Worm (Caenorhabditis elegans) whole organism, late embryonic: ENCODE data around the gene F42E11.3.
A peak's percentile ranks its signal among the peaks of the same experiment; 100 is the strongest.

Experiments used
- C08G9.2 ChIP-seq: sonication (generic microtip); optimal IDR thresholded peaks from 2 replicates; lab custom pipeline; 2016; ENCODE audit warnings: mild to moderate bottlenecking, missing genetic modification characterization, moderate library complexity, missing compliant biosample characterization
- F13H6.1 ChIP-seq: sonication (generic microtip); optimal IDR thresholded peaks from 2 replicates; lab custom pipeline; 2016; ENCODE audit warnings: missing genetic modification characterization, missing compliant biosample characterization
- K02D7.2 ChIP-seq: sonication (generic microtip); optimal IDR thresholded peaks from 2 replicates; lab custom pipeline; 2017; ENCODE audit warnings: mild to moderate bottlenecking, missing genetic modification characterization, missing compliant biosample characterization
- T23F11.4 ChIP-seq: fragments of 200-800 bp; sonication (Bioruptor generic); optimal IDR thresholded peaks from 2 replicates; lab custom pipeline; 2018; ENCODE audit warnings: mild to moderate bottlenecking, missing genetic modification characterization, missing compliant biosample characterization
- ama-1 ChIP-seq: fragments of 150-350 bp; optimal IDR thresholded peaks from 2 replicates; lab custom pipeline; 2014
- ceh-14 ChIP-seq: sonication (generic microtip); optimal IDR thresholded peaks from 2 replicates; lab custom pipeline; 2016; ENCODE audit warnings: missing genotype, missing genetic modification characterization, missing compliant biosample characterization
- ceh-22 ChIP-seq: sonication (generic microtip); optimal IDR thresholded peaks from 2 replicates; lab custom pipeline; 2017; ENCODE audit warnings: missing biosample characterization, missing genetic modification characterization
- ceh-24 ChIP-seq: sonication (generic microtip); optimal IDR thresholded peaks from 2 replicates; lab custom pipeline; 2016; ENCODE audit warnings: mild to moderate bottlenecking, missing genetic modification characterization, missing compliant biosample characterization
- ceh-30 ChIP-seq: fragments of 150-350 bp; optimal IDR thresholded peaks from 2 replicates; lab custom pipeline; 2014; ENCODE audit warnings: missing biosample characterization, missing genetic modification characterization
- ceh-31 ChIP-seq: sonication (generic microtip); optimal IDR thresholded peaks from 2 replicates; lab custom pipeline; 2016; ENCODE audit warnings: missing genetic modification characterization, missing compliant biosample characterization
- ceh-45 ChIP-seq: fragments of 200-800 bp; sonication (Bioruptor generic); IDR thresholded peaks from 2 replicates; pipeline ENCODE4 v1.3.6; 2022; ENCODE audit warnings: missing genetic modification reagents, missing genetic modification characterization, missing compliant biosample characterization
- ceh-9 ChIP-seq: sonication (generic microtip); optimal IDR thresholded peaks from 2 replicates; lab custom pipeline; 2016; ENCODE audit warnings: mild to moderate bottlenecking, missing genetic modification characterization, inconsistent platforms, missing compliant biosample characterization
- che-1 ChIP-seq: sonication (generic microtip); optimal IDR thresholded peaks from 2 replicates; lab custom pipeline; 2016; ENCODE audit warnings: mild to moderate bottlenecking, missing genetic modification characterization, missing compliant biosample characterization
- dve-1 ChIP-seq: sonication (generic microtip); optimal IDR thresholded peaks from 2 replicates; lab custom pipeline; 2017; ENCODE audit warnings: antibody characterized with exemption, mild to moderate bottlenecking, missing genetic modification characterization, missing compliant biosample characterization
- elt-2 ChIP-seq: sonication (generic microtip); optimal IDR thresholded peaks from 2 replicates; lab custom pipeline; 2016; ENCODE audit warnings: missing genetic modification reagents, missing genetic modification characterization, missing compliant biosample characterization
- ets-4 ChIP-seq: sonication (generic microtip); optimal IDR thresholded peaks from 2 replicates; lab custom pipeline; 2016; ENCODE audit warnings: missing genetic modification characterization, missing compliant biosample characterization
- eyg-1 ChIP-seq: sonication (generic microtip); optimal IDR thresholded peaks from 2 replicates; lab custom pipeline; 2016; ENCODE audit warnings: missing genotype, missing genetic modification characterization, missing compliant biosample characterization
- fkh-10 ChIP-seq: fragments of 150-350 bp; optimal IDR thresholded peaks from 2 replicates; lab custom pipeline; 2014; ENCODE audit warnings: missing biosample characterization, missing genetic modification reagents, missing genetic modification characterization
- fkh-6 ChIP-seq: sonication (generic microtip); optimal IDR thresholded peaks from 2 replicates; lab custom pipeline; 2016; ENCODE audit warnings: missing genetic modification characterization, missing compliant biosample characterization
- gmeb-2 ChIP-seq: sonication (generic microtip); optimal IDR thresholded peaks from 2 replicates; lab custom pipeline; 2016; ENCODE audit warnings: missing genetic modification characterization, inconsistent platforms, missing compliant biosample characterization
- hlh-13 ChIP-seq: fragments of 200-800 bp; sonication (Bioruptor generic); optimal IDR thresholded peaks from 2 replicates; lab custom pipeline; 2018; ENCODE audit warnings: mild to moderate bottlenecking, missing genetic modification characterization, missing compliant biosample characterization
- hlh-15 ChIP-seq: sonication (generic microtip); optimal IDR thresholded peaks from 2 replicates; lab custom pipeline; 2016; ENCODE audit warnings: missing genetic modification characterization, missing compliant biosample characterization
- hlh-6 ChIP-seq: sonication (generic microtip); optimal IDR thresholded peaks from 2 replicates; lab custom pipeline; 2016; ENCODE audit warnings: missing genotype, missing genetic modification characterization, missing compliant biosample characterization
- lim-6 ChIP-seq: sonication (generic microtip); optimal IDR thresholded peaks from 2 replicates; lab custom pipeline; 2016; ENCODE audit warnings: missing genetic modification characterization, missing compliant biosample characterization
- nhr-11 ChIP-seq: fragments of 150-350 bp; optimal IDR thresholded peaks from 2 replicates; lab custom pipeline; 2014; ENCODE audit warnings: missing biosample characterization, missing genetic modification characterization
- nhr-232 ChIP-seq: sonication (generic microtip); optimal IDR thresholded peaks from 2 replicates; lab custom pipeline; 2016; ENCODE audit warnings: missing genetic modification characterization, missing compliant biosample characterization
- npax-4 ChIP-seq: sonication (generic microtip); optimal IDR thresholded peaks from 2 replicates; lab custom pipeline; 2016; ENCODE audit warnings: missing genetic modification characterization, missing compliant biosample characterization
- odd-2 ChIP-seq: sonication (generic microtip); optimal IDR thresholded peaks from 2 replicates; lab custom pipeline; 2017; ENCODE audit warnings: antibody characterized with exemption, mild to moderate bottlenecking, missing genetic modification characterization, missing compliant biosample characterization
- pat-9 ChIP-seq: fragments of 200-800 bp; sonication (Bioruptor generic); optimal IDR thresholded peaks from 2 replicates; lab custom pipeline; 2018; ENCODE audit warnings: mild to moderate bottlenecking, missing genetic modification characterization, moderate library complexity, missing compliant biosample characterization
- pax-1 ChIP-seq: fragments of 150-350 bp; optimal IDR thresholded peaks from 2 replicates; lab custom pipeline; 2014; ENCODE audit warnings: missing biosample characterization, missing genetic modification characterization
- pros-1 ChIP-seq: fragments of 150-350 bp; optimal IDR thresholded peaks from 2 replicates; lab custom pipeline; 2014; ENCODE audit warnings: missing biosample characterization, missing genetic modification reagents, missing genetic modification characterization
- ref-2 ChIP-seq: sonication (generic microtip); optimal IDR thresholded peaks from 2 replicates; lab custom pipeline; 2016; ENCODE audit warnings: missing genetic modification characterization, missing compliant biosample characterization
- sdc-2 ChIP-seq: sonication (generic microtip); optimal IDR thresholded peaks from 2 replicates; lab custom pipeline; 2016; ENCODE audit warnings: missing genotype, missing genetic modification characterization, missing compliant biosample characterization
- sox-2 ChIP-seq: fragments of 200-800 bp; sonication (Bioruptor generic); IDR thresholded peaks from 2 replicates; pipeline ENCODE4 v1.3.6; 2022; ENCODE audit warnings: missing genetic modification reagents, missing genetic modification characterization, missing compliant biosample characterization
- sox-4 ChIP-seq: sonication (generic microtip); optimal IDR thresholded peaks from 2 replicates; lab custom pipeline; 2017; ENCODE audit warnings: mild to moderate bottlenecking, missing genetic modification characterization, inconsistent platforms, missing compliant biosample characterization
- syd-9 ChIP-seq: sonication (generic microtip); optimal IDR thresholded peaks from 2 replicates; lab custom pipeline; 2016; ENCODE audit warnings: mild to moderate bottlenecking, missing genetic modification characterization, moderate library complexity, missing compliant biosample characterization
- unc-42 ChIP-seq: sonication (generic microtip); optimal IDR thresholded peaks from 2 replicates; lab custom pipeline; 2016; ENCODE audit warnings: missing genotype, missing genetic modification characterization, missing compliant biosample characterization
- zip-5 ChIP-seq: sonication (generic microtip); optimal IDR thresholded peaks from 2 replicates; lab custom pipeline; 2016; ENCODE audit warnings: missing genetic modification characterization, missing compliant biosample characterization
- ztf-16 ChIP-seq: sonication (generic microtip); optimal IDR thresholded peaks from 2 replicates; lab custom pipeline; 2017; ENCODE audit warnings: missing genetic modification characterization, missing compliant biosample characterization

F42E11.3 gene

ce11 chrX:11411675-11412074, 36.3 kb upstream of the F42E11.3 start:
- TF ChIP-seq T23F11.4 (GFP tag; lab: Kevin White, UChicago) = no peak
- no peak for TF ChIP-seq ets-4 (tag; lab: Kevin White, UChicago)
- TF ChIP-seq pax-1 (tag; lab: Kevin White, UChicago) = no peak
- no peak for TF ChIP-seq sox-2 (GFP tag; lab: Robert Waterston, UW)
- no peak for TF ChIP-seq sdc-2
- no peak for TF ChIP-seq C08G9.2 (tag; lab: Kevin White, UChicago)
- TF ChIP-seq ceh-31 = no peak
- TF ChIP-seq ceh-45 (GFP tag; lab: Robert Waterston, UW) = no peak
- no peak for TF ChIP-seq ceh-30 (tag; lab: Kevin White, UChicago)
- TF ChIP-seq che-1 (tag; lab: Kevin White, UChicago) = no peak
- no peak for TF ChIP-seq ztf-16 (tag; lab: Kevin White, UChicago)
- TF ChIP-seq zip-5 (tag; lab: Kevin White, UChicago) = no peak
- TF ChIP-seq dve-1 (tag; lab: Kevin White, UChicago) = no peak
- no peak for TF ChIP-seq K02D7.2 (tag; lab: Kevin White, UChicago)
- TF ChIP-seq odd-2 (tag; lab: Kevin White, UChicago) = no peak
- TF ChIP-seq syd-9 (tag; lab: Kevin White, UChicago) = no peak
- TF ChIP-seq npax-4 (tag; lab: Kevin White, UChicago) = no peak
- TF ChIP-seq ama-1 (lab: Kevin White, UChicago) = no peak
- no peak for TF ChIP-seq ceh-14
- TF ChIP-seq eyg-1 (tag; lab: Kevin White, UChicago) = no peak
- TF ChIP-seq, all 69 proteins: peak for 0

ce11 chrX:11409457-11409856, 34.0 kb upstream of the F42E11.3 start:
- TF ChIP-seq F13H6.1 (tag; lab: Kevin White, UChicago) (no peak), hlh-15 (no peak), hlh-6 (tag; lab: Kevin White, UChicago) (no peak), ceh-22 (tag; lab: Kevin White, UChicago) (no peak), sox-4 (tag; lab: Kevin White, UChicago) (no peak), pat-9 (tag; lab: Kevin White, UChicago) (no peak), unc-42 (tag; lab: Kevin White, UChicago) (no peak), nhr-11 (tag; lab: Kevin White, UChicago) (no peak), fkh-10 (GFP tag; lab: Kevin White, UChicago) (no peak), ceh-9 (tag; lab: Kevin White, UChicago) (no peak), nhr-232 (tag; lab: Kevin White, UChicago) (no peak), gmeb-2 (tag; lab: Kevin White, UChicago) (no peak), elt-2 (no peak), sdc-2 (no peak), pros-1 (tag; lab: Kevin White, UChicago) (no peak), hlh-13 (no peak), lim-6 (no peak), fkh-6 (no peak), ref-2 (tag; lab: Kevin White, UChicago) (no peak)
- TF ChIP-seq, all 69 proteins: peak for 0

ce11 chrX:11407682-11408335, 32.4 kb upstream of the F42E11.3 start, which contains the start of gene F08B12.4:
TSS of gene F08B12.4 (minus strand) at chrX:11407732.
- TF ChIP-seq elt-2 (peak; percentile 5), ceh-31 (no peak), ceh-24 (tag; lab: Kevin White, UChicago) (no peak)
